Worm (Caenorhabditis elegans) whole organism, L1 larva: Measurements from ENCODE around the gene rde-11.

Experiments
- egl-27 ChIP-seq, 2 experiments: fragments of 150-350 bp in 1 of 2; sonication (generic microtip); optimal IDR thresholded peaks; 3 replicates each; lab custom pipeline; 2017 to 2018; ENCODE audit warnings: missing biosample characterization in 2 of 2, missing genetic modification characterization in 2 of 2, missing genetic modification reagents in 2 of 2
- fkh-10 ChIP-seq: sonication (generic microtip); optimal IDR thresholded peaks from 2 replicates; lab custom pipeline; 2017; ENCODE audit warnings: missing biosample characterization, missing genetic modification reagents, missing genetic modification characterization
- lin-15B ChIP-seq: fragments of 150-350 bp; sonication (generic microtip); optimal IDR thresholded peaks from 3 replicates; lab custom pipeline; 2014; ENCODE audit warnings: missing biosample characterization, missing genetic modification characterization
- mef-2 ChIP-seq: fragments of 150-350 bp; optimal IDR thresholded peaks from 2 replicates; lab custom pipeline; 2014; ENCODE audit warnings: missing biosample characterization, missing genetic modification characterization
- nhr-11 ChIP-seq: fragments of 150-350 bp; optimal IDR thresholded peaks from 2 replicates; lab custom pipeline; 2014; ENCODE audit warnings: missing biosample characterization, missing genetic modification characterization
- snu-23 ChIP-seq: sonication (generic microtip); optimal IDR thresholded peaks from 2 replicates; lab custom pipeline; 2016; ENCODE audit warnings: missing genetic modification characterization, missing compliant biosample characterization
- xbp-1 ChIP-seq: sonication (generic microtip); optimal IDR thresholded peaks from 2 replicates; lab custom pipeline; 2016; ENCODE audit warnings: missing genetic modification characterization, missing compliant biosample characterization
- zag-1 ChIP-seq: fragments of 150-350 bp; optimal IDR thresholded peaks from 2 replicates; lab custom pipeline; 2014; ENCODE audit warnings: missing biosample characterization, missing genetic modification characterization
- ztf-11 ChIP-seq, 2 experiments: sonication (generic microtip); optimal IDR thresholded peaks; 2 replicates each; lab custom pipeline; 2016 to 2017; ENCODE audit warnings: missing genetic modification characterization in 2 of 2, missing biosample characterization in 1 of 2, missing compliant biosample characterization in 1 of 2

- TF ChIP-seq zag-1 (tag; lab: Kevin White, UChicago) = no peak
- TF ChIP-seq ztf-11 (tag; optimal IDR thresholded peaks at IDR 0.05; lab: Kevin White, UChicago) = no peak
- TF ChIP-seq lin-15B (tag; lab: Kevin White, UChicago) = no peak
- TF ChIP-seq fkh-10 (GFP tag; lab: Kevin White, UChicago) = no peak
- TF ChIP-seq nhr-11 (tag; lab: Kevin White, UChicago) = no peak
- no peak for TF ChIP-seq snu-23 (GFP tag; lab: Kevin White, UChicago)
- TF ChIP-seq mef-2 (tag; lab: Kevin White, UChicago) = no peak
- TF ChIP-seq xbp-1 (tag; lab: Kevin White, UChicago) = no peak
- TF ChIP-seq egl-27 (tag; optimal IDR thresholded peaks at IDR 0.05; lab: Kevin White, UChicago) = no peak
These were observed 37.8 kb upstream of the rde-11 start, which contains the start of gene col-131 for ce11 chrIV:13067200-13067599.
